Fruit fly (Drosophila melanogaster) whole organism, embryonic: Measurements from ENCODE around the gene CG17329.

Source experiments
- ATbp ChIP-seq: fragments of 200-800 bp; sonication (Bioruptor generic); optimal IDR thresholded peaks from 2 replicates; lab custom pipeline; 2017; ENCODE audit warnings: missing biosample characterization, mild to moderate bottlenecking, missing genetic modification characterization, missing genetic modification reagents
- C15 ChIP-seq: fragments of 200-800 bp; sonication (Bioruptor generic); IDR thresholded peaks from 3 replicates; pipeline ENCODE4 v1.3.6; 2022; ENCODE audit warnings: missing biosample characterization, missing genetic modification characterization
- CG10565 ChIP-seq: fragments of 200-800 bp; sonication (Bioruptor generic); optimal IDR thresholded peaks from 3 replicates; lab custom pipeline; 2016; ENCODE audit warnings: missing biosample characterization, mild to moderate bottlenecking, missing genetic modification characterization
- CG11696 ChIP-seq: fragments of 200-800 bp; sonication (Bioruptor generic); IDR thresholded peaks from 2 replicates; pipeline ENCODE4 v1.3.6; 2022; ENCODE audit warnings: missing biosample characterization, missing genetic modification characterization
- CG12104 ChIP-seq: fragments of 200-800 bp; sonication (Bioruptor generic); optimal IDR thresholded peaks from 3 replicates; lab custom pipeline; 2016; ENCODE audit warnings: missing biosample characterization, missing genetic modification characterization
- CG12299 ChIP-seq: fragments of 200-800 bp; sonication (Bioruptor generic); optimal IDR thresholded peaks from 2 replicates; lab custom pipeline; 2018; ENCODE audit warnings: missing biosample characterization, mild to moderate bottlenecking, missing genetic modification characterization
- CG14441 ChIP-seq: fragments of 200-800 bp; sonication (Bioruptor generic); IDR thresholded peaks from 2 replicates; pipeline ENCODE4 v1.3.6; 2022; ENCODE audit warnings: missing biosample characterization, missing genetic modification characterization
- CG14710 ChIP-seq: fragments of 200-800 bp; sonication (Bioruptor generic); optimal IDR thresholded peaks from 3 replicates; lab custom pipeline; 2019; ENCODE audit warnings: missing biosample characterization, mild to moderate bottlenecking, missing genetic modification characterization, moderate library complexity
- CG15269 ChIP-seq: fragments of 200-800 bp; sonication (Bioruptor generic); optimal IDR thresholded peaks from 2 replicates; lab custom pipeline; 2018; ENCODE audit warnings: missing biosample characterization, mild to moderate bottlenecking, missing genetic modification characterization, moderate library complexity
- CG17829 ChIP-seq: fragments of 200-800 bp; optimal IDR thresholded peaks from 2 replicates; lab custom pipeline; 2019; ENCODE audit warnings: missing biosample characterization, mild to moderate bottlenecking, missing genetic modification characterization, moderate library complexity
- CG17912 ChIP-seq: fragments of 200-800 bp; sonication (Bioruptor generic); optimal IDR thresholded peaks from 2 replicates; lab custom pipeline; 2018; ENCODE audit warnings: missing biosample characterization, mild to moderate bottlenecking, missing genetic modification characterization
- CG2199 ChIP-seq: fragments of 200-800 bp; sonication (Bioruptor generic); IDR thresholded peaks from 3 replicates; pipeline ENCODE4 v1.3.6; 2022; ENCODE audit warnings: missing biosample characterization, missing genetic modification characterization
- CG31365 ChIP-seq: fragments of 200-800 bp; sonication (Bioruptor generic); optimal IDR thresholded peaks from 2 replicates; lab custom pipeline; 2018; ENCODE audit warnings: missing biosample characterization, mild to moderate bottlenecking, missing genetic modification characterization
- CG33213 ChIP-seq: fragments of 200-800 bp; sonication (Bioruptor generic); optimal IDR thresholded peaks from 3 replicates; lab custom pipeline; 2016; ENCODE audit warnings: missing biosample characterization, missing genetic modification characterization
- CG4820 ChIP-seq: fragments of 200-800 bp; sonication (Bioruptor generic); optimal IDR thresholded peaks from 3 replicates; lab custom pipeline; 2016; ENCODE audit warnings: missing biosample characterization, missing genetic modification characterization
- CG5180 ChIP-seq: fragments of 200-800 bp; sonication (Bioruptor generic); optimal IDR thresholded peaks from 3 replicates; lab custom pipeline; 2017; ENCODE audit warnings: missing biosample characterization, missing genetic modification characterization, mild to moderate bottlenecking, moderate library complexity, missing genetic modification reagents
- CG6175 ChIP-seq: fragments of 200-800 bp; sonication (Bioruptor generic); IDR thresholded peaks from 3 replicates; pipeline ENCODE4 v1.3.6; 2022; ENCODE audit warnings: missing biosample characterization, missing genetic modification characterization
- CG6791 ChIP-seq: fragments of 200-800 bp; sonication (Bioruptor generic); IDR thresholded peaks from 3 replicates; pipeline ENCODE4 v1.3.6; 2022; ENCODE audit warnings: missing biosample characterization, missing genetic modification characterization; ENCODE audit not compliant: partially characterized antibody
- CG7556 ChIP-seq: fragments of 200-800 bp; sonication (Bioruptor generic); optimal IDR thresholded peaks from 2 replicates; lab custom pipeline; 2017; ENCODE audit warnings: missing biosample characterization, mild to moderate bottlenecking, missing genetic modification characterization
- CG7786 ChIP-seq: fragments of 200-800 bp; sonication (Bioruptor generic); optimal IDR thresholded peaks from 2 replicates; lab custom pipeline; 2016; ENCODE audit warnings: missing biosample characterization, missing genetic modification characterization
- CG8359 ChIP-seq: fragments of 200-800 bp; sonication (Bioruptor generic); optimal IDR thresholded peaks from 2 replicates; lab custom pipeline; 2017; ENCODE audit warnings: missing biosample characterization, mild to moderate bottlenecking, missing genetic modification characterization, borderline replicate concordance
- CG8924 ChIP-seq: fragments of 200-800 bp; optimal IDR thresholded peaks from 3 replicates; lab custom pipeline; 2019; ENCODE audit warnings: missing biosample characterization, mild to moderate bottlenecking, missing genetic modification characterization, moderate library complexity
- CG8944 ChIP-seq: fragments of 200-800 bp; sonication (Bioruptor generic); optimal IDR thresholded peaks from 3 replicates; lab custom pipeline; 2016; ENCODE audit warnings: missing biosample characterization, missing genetic modification characterization
- CG9797 ChIP-seq: fragments of 200-800 bp; sonication (Bioruptor generic); optimal IDR thresholded peaks from 3 replicates; lab custom pipeline; 2018; ENCODE audit warnings: missing biosample characterization, mild to moderate bottlenecking, missing genetic modification characterization
- Dip2 ChIP-seq: fragments of 200-800 bp; sonication (Bioruptor generic); IDR thresholded peaks from 2 replicates; pipeline ENCODE4 v1.3.6; 2022; ENCODE audit warnings: missing biosample characterization, missing genetic modification characterization
- Dref ChIP-seq: fragments of 200-800 bp; sonication (Bioruptor generic); IDR thresholded peaks from 2 replicates; pipeline ENCODE4 v1.3.6; 2022; ENCODE audit warnings: missing biosample characterization, missing genetic modification characterization
- GATAe ChIP-seq: fragments of 200-800 bp; sonication (Bioruptor generic); conservative IDR thresholded peaks from 2 replicates; pipeline ENCODE4 v1.3.6; 2022; ENCODE audit warnings: missing biosample characterization, missing genetic modification characterization
- HLH54F ChIP-seq: fragments of 200-800 bp; sonication (Bioruptor generic); optimal IDR thresholded peaks from 3 replicates; lab custom pipeline; 2016; ENCODE audit warnings: missing biosample characterization, missing genetic modification characterization
- Hey ChIP-seq: fragments of 200-800 bp; sonication (Bioruptor generic); optimal IDR thresholded peaks from 3 replicates; lab custom pipeline; 2018; ENCODE audit warnings: missing biosample characterization, mild to moderate bottlenecking, missing genetic modification characterization
- Hr39 ChIP-seq: fragments of >200 bp; optimal IDR thresholded peaks from 2 replicates; lab custom pipeline; 2017
- Lhr ChIP-seq: fragments of 200-800 bp; sonication (Bioruptor generic); optimal IDR thresholded peaks from 3 replicates; lab custom pipeline; 2017; ENCODE audit warnings: mild to moderate bottlenecking, missing biosample characterization, missing genetic modification reagents, missing genetic modification characterization
- PHDP ChIP-seq: fragments of 200-800 bp; sonication (Bioruptor generic); optimal IDR thresholded peaks from 3 replicates; lab custom pipeline; 2018; ENCODE audit warnings: missing biosample characterization, mild to moderate bottlenecking, missing genetic modification characterization, moderate library complexity
- Sry-δ ChIP-seq: fragments of 200-800 bp; sonication (Bioruptor generic); optimal IDR thresholded peaks from 2 replicates; lab custom pipeline; 2016; ENCODE audit warnings: missing biosample characterization, missing genetic modification characterization
- Trl ChIP-seq, 3 experiments: fragments of >200 bp in 2 of 3; fragments of 200-800 bp in 1 of 3; sonication (Bioruptor generic) in 1 of 3; optimal IDR thresholded peaks; 2 replicates in 1 of 3; 3 replicates in 2 of 3; lab custom pipeline; 2016 to 2017; ENCODE audit warnings: missing biosample characterization in 1 of 3, missing genetic modification characterization in 1 of 3
- Vsx1 ChIP-seq: fragments of 200-800 bp; sonication (Bioruptor generic); optimal IDR thresholded peaks from 2 replicates; lab custom pipeline; 2017; ENCODE audit warnings: missing biosample characterization, mild to moderate bottlenecking, missing genetic modification characterization, missing genetic modification reagents
- ara ChIP-seq: fragments of 200-800 bp; sonication (Bioruptor generic); IDR thresholded peaks from 2 replicates; pipeline ENCODE4 v1.3.6; 2022; ENCODE audit warnings: missing biosample characterization, missing genetic modification characterization
- ato ChIP-seq: fragments of 200-800 bp; sonication (Bioruptor generic); IDR thresholded peaks from 2 replicates; pipeline ENCODE4 v1.3.6; 2022; ENCODE audit warnings: missing biosample characterization, missing genetic modification characterization; ENCODE audit not compliant: partially characterized antibody
- caup ChIP-seq: fragments of 200-800 bp; sonication (Bioruptor generic); optimal IDR thresholded peaks from 3 replicates; lab custom pipeline; 2017; ENCODE audit warnings: missing biosample characterization, mild to moderate bottlenecking, missing genetic modification characterization, moderate library complexity; ENCODE audit not compliant: severe bottlenecking
- cg ChIP-seq: fragments of 200-800 bp; sonication (Bioruptor generic); optimal IDR thresholded peaks from 3 replicates; lab custom pipeline; 2019; ENCODE audit warnings: missing biosample characterization, mild to moderate bottlenecking, missing genetic modification characterization, moderate library complexity
- dm ChIP-seq: fragments of 200-800 bp; sonication (Bioruptor generic); optimal IDR thresholded peaks from 3 replicates; lab custom pipeline; 2016; ENCODE audit warnings: missing biosample characterization, missing genetic modification characterization
- jumu ChIP-seq: fragments of 200-800 bp; sonication (Bioruptor generic); optimal IDR thresholded peaks from 3 replicates; lab custom pipeline; 2016; ENCODE audit warnings: missing biosample characterization, missing genetic modification characterization
- kay ChIP-seq: fragments of 200-800 bp; sonication (Bioruptor generic); optimal IDR thresholded peaks from 2 replicates; lab custom pipeline; 2016; ENCODE audit warnings: missing biosample characterization, missing genetic modification characterization
- nerfin-1 ChIP-seq: fragments of 200-800 bp; sonication (Bioruptor generic); optimal IDR thresholded peaks from 3 replicates; lab custom pipeline; 2019; ENCODE audit warnings: missing biosample characterization, mild to moderate bottlenecking, missing genetic modification characterization, moderate library complexity
- repo ChIP-seq: fragments of 200-800 bp; sonication (Bioruptor generic); optimal IDR thresholded peaks from 2 replicates; lab custom pipeline; 2016; ENCODE audit warnings: missing biosample characterization, missing genetic modification characterization
- scrt ChIP-seq: fragments of 200-800 bp; sonication (Bioruptor generic); optimal IDR thresholded peaks from 2 replicates; lab custom pipeline; 2018; ENCODE audit warnings: missing biosample characterization, mild to moderate bottlenecking, missing genetic modification characterization, moderate library complexity
- shn ChIP-seq: fragments of 200-800 bp; sonication (Bioruptor generic); optimal IDR thresholded peaks from 3 replicates; lab custom pipeline; 2016; ENCODE audit warnings: missing biosample characterization, missing genetic modification characterization
- sna ChIP-seq: fragments of 200-800 bp; sonication (Bioruptor generic); IDR thresholded peaks from 2 replicates; pipeline ENCODE4 v1.3.6; 2022; ENCODE audit warnings: missing biosample characterization, missing genetic modification characterization; ENCODE audit not compliant: partially characterized antibody
- tup ChIP-seq: fragments of 200-800 bp; sonication (Bioruptor generic); optimal IDR thresholded peaks from 2 replicates; lab custom pipeline; 2016; ENCODE audit warnings: missing biosample characterization, mild to moderate bottlenecking, missing genetic modification characterization, moderate library complexity
- zen2 ChIP-seq: fragments of 200-800 bp; sonication (Bioruptor generic); IDR thresholded peaks from 3 replicates; pipeline ENCODE4 v1.3.6; 2022; ENCODE audit warnings: missing biosample characterization, missing genetic modification characterization; ENCODE audit not compliant: partially characterized antibody
- zf30C ChIP-seq: fragments of 200-800 bp; sonication (Bioruptor generic); optimal IDR thresholded peaks from 3 replicates; lab custom pipeline; 2018; ENCODE audit warnings: missing biosample characterization, mild to moderate bottlenecking, missing genetic modification characterization

Gene CG17329

dm6 chr2L:16329102-16329520 is 38.0 kb downstream of the CG17329 start, which contains the start of gene mRpL4 (continued):
- TF ChIP-seq Trl (optimal IDR thresholded peaks at IDR 0.05; lab: Kevin White, UChicago) (no peak), Trl (GFP tag; optimal IDR thresholded peaks at IDR 0.05; lab: Kevin White, UChicago) (peak; percentile 83), dm (GFP tag; lab: Kevin White, UChicago) (peak; percentile 79), CG33213 (GFP tag; lab: Kevin White, UChicago) (peak; percentile 26), C15 (GFP tag; lab: Robert Waterston, UW) (0 out of 3 replicates have a peak, but pooled peaks have one; percentile 26), CG12299 (tag; lab: Kevin White, UChicago) (no peak), CG9797 (no peak), CG14441 (peak; percentile 64), CG5180 (GFP tag; lab: Kevin White, UChicago) (no peak), jumu (GFP tag; lab: Kevin White, UChicago) (peak; percentile 83), zen2 (GFP tag; lab: Robert Waterston, UW) (peak; percentile 99), CG7786 (GFP tag; lab: Kevin White, UChicago) (peak; percentile 69), Lhr (GFP tag; lab: Kevin White, UChicago) (peak; percentile 69), CG6791 (GFP tag; lab: Robert Waterston, UW) (peak; percentile 99), CG17829 (peak; percentile 80), CG8944 (peak; percentile 77), GATAe (GFP tag; lab: Robert Waterston, UW) (no peak), CG17912 (GFP tag; lab: Kevin White, UChicago) (no peak), Vsx1 (GFP tag; lab: Kevin White, UChicago) (no peak), nerfin-1 (no peak), CG2199 (GFP tag; lab: Robert Waterston, UW) (peak; percentile 87), CG11696 (0 out of 2 replicates have a peak, but pooled peaks have one; percentile 19), CG7556 (GFP tag; lab: Kevin White, UChicago) (no peak), CG12104 (no peak), CG4820 (GFP tag; lab: Kevin White, UChicago) (peak; percentile 61), ATbp (GFP tag; lab: Kevin White, UChicago) (no peak), PHDP (tag; lab: Kevin White, UChicago) (no peak), cg (no peak), sna (GFP tag; lab: Robert Waterston, UW) (peak; percentile 99), zf30C (no peak), Dip2 (GFP tag; lab: Robert Waterston, UW) (no peak), Sry-δ (GFP tag; lab: Kevin White, UChicago) (peak; percentile 87), CG6175 (GFP tag; lab: Robert Waterston, UW) (0 out of 3 replicates have a peak, but pooled peaks have one; percentile 29), CG10565 (no peak), Dref (GFP tag; lab: Robert Waterston, UW) (peak; percentile 97), ato (GFP tag; lab: Robert Waterston, UW) (peak; percentile 99), CG8359 (GFP tag; lab: Kevin White, UChicago) (no peak), shn (GFP tag; lab: Kevin White, UChicago) (peak; percentile 76), CG31365 (no peak), Hr39 (lab: Kevin White, UChicago) (no peak), ara (peak; percentile 52; the same call in 1 of the 2 replicates), Hey (tag; lab: Kevin White, UChicago) (no peak), repo (peak; percentile 24), HLH54F (GFP tag; lab: Kevin White, UChicago) (peak; percentile 82), scrt (GFP tag; lab: Kevin White, UChicago) (no peak), kay (peak; percentile 69), CG8924 (peak; percentile 57), tup (GFP tag; lab: Kevin White, UChicago) (no peak), CG15269 (tag; lab: Kevin White, UChicago) (no peak), CG14710 (peak; percentile 81), caup (no peak)
